Worm (Caenorhabditis elegans) whole organism, late embryonic: ENCODE measurements around the gene sprr-2.
A peak's percentile ranks its signal among the peaks of the same experiment; 100 is the strongest.

ENCODE experiments used
- C38D4.7 ChIP-seq: fragments of 200-800 bp; sonication (Bioruptor generic); optimal IDR thresholded peaks from 2 replicates; lab custom pipeline; 2018; ENCODE audit warnings: mild to moderate bottlenecking, missing genetic modification characterization, moderate library complexity, missing compliant biosample characterization
- F13H6.1 ChIP-seq: sonication (generic microtip); optimal IDR thresholded peaks from 2 replicates; lab custom pipeline; 2016; ENCODE audit warnings: missing genetic modification characterization, missing compliant biosample characterization
- K09A11.1 ChIP-seq: sonication (generic microtip); optimal IDR thresholded peaks from 2 replicates; lab custom pipeline; 2017; ENCODE audit warnings: antibody characterized with exemption, mild to moderate bottlenecking, missing genetic modification characterization, missing compliant biosample characterization; ENCODE audit not compliant: insufficient read depth
- T23F11.4 ChIP-seq: fragments of 200-800 bp; sonication (Bioruptor generic); optimal IDR thresholded peaks from 2 replicates; lab custom pipeline; 2018; ENCODE audit warnings: mild to moderate bottlenecking, missing genetic modification characterization, missing compliant biosample characterization
- ahr-1 ChIP-seq: sonication (generic microtip); optimal IDR thresholded peaks from 2 replicates; lab custom pipeline; 2016; ENCODE audit warnings: missing genetic modification characterization, missing compliant biosample characterization
- ama-1 ChIP-seq: fragments of 150-350 bp; optimal IDR thresholded peaks from 2 replicates; lab custom pipeline; 2014
- ceh-14 ChIP-seq: sonication (generic microtip); optimal IDR thresholded peaks from 2 replicates; lab custom pipeline; 2016; ENCODE audit warnings: missing genotype, missing genetic modification characterization, missing compliant biosample characterization
- ceh-19 ChIP-seq: fragments of 200-800 bp; sonication (Bioruptor generic); optimal IDR thresholded peaks from 2 replicates; lab custom pipeline; 2018; ENCODE audit warnings: mild to moderate bottlenecking, missing genetic modification characterization, missing compliant biosample characterization
- ceh-2 ChIP-seq: sonication (generic microtip); optimal IDR thresholded peaks from 2 replicates; lab custom pipeline; 2016; ENCODE audit warnings: missing genotype, missing genetic modification characterization, missing compliant biosample characterization
- ceh-22 ChIP-seq: sonication (generic microtip); optimal IDR thresholded peaks from 2 replicates; lab custom pipeline; 2017; ENCODE audit warnings: missing biosample characterization, missing genetic modification characterization
- ceh-31 ChIP-seq: sonication (generic microtip); optimal IDR thresholded peaks from 2 replicates; lab custom pipeline; 2016; ENCODE audit warnings: missing genetic modification characterization, missing compliant biosample characterization
- ceh-48 ChIP-seq: sonication (generic microtip); optimal IDR thresholded peaks from 2 replicates; lab custom pipeline; 2016; ENCODE audit warnings: missing genetic modification characterization, inconsistent platforms, missing compliant biosample characterization
- ceh-6 ChIP-seq: fragments of 200-800 bp; sonication (Bioruptor generic); optimal IDR thresholded peaks from 2 replicates; lab custom pipeline; 2018; ENCODE audit warnings: mild to moderate bottlenecking, missing genetic modification characterization, missing compliant biosample characterization
- ceh-9 ChIP-seq: sonication (generic microtip); optimal IDR thresholded peaks from 2 replicates; lab custom pipeline; 2016; ENCODE audit warnings: mild to moderate bottlenecking, missing genetic modification characterization, inconsistent platforms, missing compliant biosample characterization
- che-1 ChIP-seq: sonication (generic microtip); optimal IDR thresholded peaks from 2 replicates; lab custom pipeline; 2016; ENCODE audit warnings: mild to moderate bottlenecking, missing genetic modification characterization, missing compliant biosample characterization
- dmd-4 ChIP-seq: sonication (generic microtip); optimal IDR thresholded peaks from 2 replicates; lab custom pipeline; 2016; ENCODE audit warnings: borderline replicate concordance, missing genetic modification characterization, missing compliant biosample characterization
- dve-1 ChIP-seq: sonication (generic microtip); optimal IDR thresholded peaks from 2 replicates; lab custom pipeline; 2017; ENCODE audit warnings: antibody characterized with exemption, mild to moderate bottlenecking, missing genetic modification characterization, missing compliant biosample characterization
- elt-2 ChIP-seq: sonication (generic microtip); optimal IDR thresholded peaks from 2 replicates; lab custom pipeline; 2016; ENCODE audit warnings: missing genetic modification reagents, missing genetic modification characterization, missing compliant biosample characterization
- elt-4 ChIP-seq: sonication (generic microtip); optimal IDR thresholded peaks from 2 replicates; lab custom pipeline; 2016; ENCODE audit warnings: missing genetic modification characterization, missing compliant biosample characterization
- ets-4 ChIP-seq: sonication (generic microtip); optimal IDR thresholded peaks from 2 replicates; lab custom pipeline; 2016; ENCODE audit warnings: missing genetic modification characterization, missing compliant biosample characterization
- eyg-1 ChIP-seq: sonication (generic microtip); optimal IDR thresholded peaks from 2 replicates; lab custom pipeline; 2016; ENCODE audit warnings: missing genotype, missing genetic modification characterization, missing compliant biosample characterization
- fax-1 ChIP-seq: sonication (generic microtip); optimal IDR thresholded peaks from 2 replicates; lab custom pipeline; 2016; ENCODE audit warnings: missing genotype, missing genetic modification characterization, missing compliant biosample characterization
- fkh-10 ChIP-seq: fragments of 150-350 bp; optimal IDR thresholded peaks from 2 replicates; lab custom pipeline; 2014; ENCODE audit warnings: missing biosample characterization, missing genetic modification reagents, missing genetic modification characterization
- fkh-6 ChIP-seq: sonication (generic microtip); optimal IDR thresholded peaks from 2 replicates; lab custom pipeline; 2016; ENCODE audit warnings: missing genetic modification characterization, missing compliant biosample characterization
- hlh-13 ChIP-seq: fragments of 200-800 bp; sonication (Bioruptor generic); optimal IDR thresholded peaks from 2 replicates; lab custom pipeline; 2018; ENCODE audit warnings: mild to moderate bottlenecking, missing genetic modification characterization, missing compliant biosample characterization
- hlh-6 ChIP-seq: sonication (generic microtip); optimal IDR thresholded peaks from 2 replicates; lab custom pipeline; 2016; ENCODE audit warnings: missing genotype, missing genetic modification characterization, missing compliant biosample characterization
- lim-6 ChIP-seq: sonication (generic microtip); optimal IDR thresholded peaks from 2 replicates; lab custom pipeline; 2016; ENCODE audit warnings: missing genetic modification characterization, missing compliant biosample characterization
- lin-11 ChIP-seq: fragments of 200-800 bp; sonication (Bioruptor generic); optimal IDR thresholded peaks from 2 replicates; lab custom pipeline; 2018; ENCODE audit warnings: mild to moderate bottlenecking, missing genetic modification characterization, missing compliant biosample characterization
- mec-3 ChIP-seq: sonication (generic microtip); optimal IDR thresholded peaks from 2 replicates; lab custom pipeline; 2016; ENCODE audit warnings: borderline replicate concordance, missing genetic modification characterization, missing compliant biosample characterization
- nfya-1 ChIP-seq: sonication (generic microtip); optimal IDR thresholded peaks from 2 replicates; lab custom pipeline; 2017; ENCODE audit warnings: missing genetic modification characterization, mild to moderate bottlenecking, missing compliant biosample characterization, antibody characterized with exemption, moderate library complexity
- nhr-11 ChIP-seq: fragments of 150-350 bp; optimal IDR thresholded peaks from 2 replicates; lab custom pipeline; 2014; ENCODE audit warnings: missing biosample characterization, missing genetic modification characterization
- pax-1 ChIP-seq: fragments of 150-350 bp; optimal IDR thresholded peaks from 2 replicates; lab custom pipeline; 2014; ENCODE audit warnings: missing biosample characterization, missing genetic modification characterization
- pqm-1 ChIP-seq: sonication (generic microtip); optimal IDR thresholded peaks from 2 replicates; lab custom pipeline; 2016; ENCODE audit warnings: missing genetic modification characterization, missing compliant biosample characterization
- ref-2 ChIP-seq: sonication (generic microtip); optimal IDR thresholded peaks from 2 replicates; lab custom pipeline; 2016; ENCODE audit warnings: missing genetic modification characterization, missing compliant biosample characterization
- rnt-1 ChIP-seq: sonication (generic microtip); optimal IDR thresholded peaks from 2 replicates; lab custom pipeline; 2016; ENCODE audit warnings: missing genetic modification characterization, missing compliant biosample characterization
- sdc-2 ChIP-seq: sonication (generic microtip); optimal IDR thresholded peaks from 2 replicates; lab custom pipeline; 2016; ENCODE audit warnings: missing genotype, missing genetic modification characterization, missing compliant biosample characterization
- tbx-2 ChIP-seq: sonication (generic microtip); optimal IDR thresholded peaks from 2 replicates; lab custom pipeline; 2016; ENCODE audit warnings: missing genetic modification characterization, missing compliant biosample characterization
- tbx-7 ChIP-seq: sonication (generic microtip); optimal IDR thresholded peaks from 2 replicates; lab custom pipeline; 2016; ENCODE audit warnings: missing genotype, missing genetic modification characterization, missing compliant biosample characterization
- ttx-3 ChIP-seq: sonication (generic microtip); optimal IDR thresholded peaks from 2 replicates; lab custom pipeline; 2016; ENCODE audit warnings: missing genetic modification reagents, missing genetic modification characterization, missing compliant biosample characterization
- unc-3 ChIP-seq, 2 experiments: fragments of 200-800 bp in 1 of 2; sonication (Bioruptor generic) in 1 of 2; sonication (generic microtip) in 1 of 2; conservative IDR thresholded peaks in 1 of 2; optimal IDR thresholded peaks in 1 of 2; 2 replicates each; pipeline versions ENCODE4 v1.3.6 to Lab custom; 2016 to 2022; ENCODE audit warnings: missing compliant biosample characterization in 2 of 2, missing genetic modification characterization in 2 of 2, missing genetic modification reagents in 1 of 2
- unc-42 ChIP-seq: sonication (generic microtip); optimal IDR thresholded peaks from 2 replicates; lab custom pipeline; 2016; ENCODE audit warnings: missing genotype, missing genetic modification characterization, missing compliant biosample characterization
- unc-55 ChIP-seq: sonication (generic microtip); optimal IDR thresholded peaks from 2 replicates; lab custom pipeline; 2017; ENCODE audit warnings: missing biosample characterization, missing genetic modification reagents, missing genetic modification characterization
- zip-5 ChIP-seq: sonication (generic microtip); optimal IDR thresholded peaks from 2 replicates; lab custom pipeline; 2016; ENCODE audit warnings: missing genetic modification characterization, missing compliant biosample characterization

Gene sprr-2

ce11 chrX:14793198-14793747, at the start of gene sprr-2:
Gene sprr-2, plus strand, starts transcription at chrX:14793445.
- TF ChIP-seq zip-5 (tag; lab: Kevin White, UChicago) (no peak), elt-2 (tag; lab: Kevin White, UChicago) (peak; percentile 96)
- TF ChIP-seq, all 69 proteins: peak for 1

ce11 chrX:14743780-14744179, 49.5 kb upstream of the sprr-2 start, which contains the start of gene C05G5.7:
Gene C05G5.7, minus strand, starts transcription at chrX:14743780.
- TF ChIP-seq tbx-2 (tag; lab: Kevin White, UChicago) = no peak
- no peak for TF ChIP-seq sdc-2 (tag; lab: Kevin White, UChicago)
- TF ChIP-seq fkh-6 = no peak
- TF ChIP-seq dve-1 = no peak
- TF ChIP-seq hlh-13 (GFP tag; lab: Kevin White, UChicago) = no peak
- no peak for TF ChIP-seq hlh-6

- TF ChIP-seq elt-2 (tag; lab: Kevin White, UChicago) (peak; percentile 0), tbx-7 (tag; lab: Kevin White, UChicago) (no peak), hlh-13 (GFP tag; lab: Kevin White, UChicago) (no peak), fkh-10 (GFP tag; lab: Kevin White, UChicago) (no peak)
Observed at ce11 chrX:14744496-14744895, 48.7 kb upstream of the sprr-2 start.

ce11 chrX:14745218-14745617, 48.0 kb upstream of the sprr-2 start:
- TF ChIP-seq pqm-1 (tag; lab: Kevin White, UChicago) = no peak
- TF ChIP-seq mec-3 (tag; lab: Kevin White, UChicago) = no peak
- no peak for TF ChIP-seq ets-4 (tag; lab: Kevin White, UChicago)
- no peak for TF ChIP-seq ceh-31 (tag; lab: Kevin White, UChicago)
- no peak for TF ChIP-seq C38D4.7
- TF ChIP-seq nhr-11 (tag; lab: Kevin White, UChicago) = no peak
- no peak for TF ChIP-seq dmd-4
- no peak for TF ChIP-seq unc-55 (GFP tag; lab: Kevin White, UChicago)
- no peak for TF ChIP-seq ahr-1 (tag; lab: Kevin White, UChicago)
- no peak for TF ChIP-seq che-1 (tag; lab: Kevin White, UChicago)
- TF ChIP-seq K09A11.1 (tag; lab: Kevin White, UChicago) = no peak
- no peak for TF ChIP-seq nfya-1
- TF ChIP-seq ama-1 (lab: Kevin White, UChicago) = no peak
- no peak for TF ChIP-seq T23F11.4 (GFP tag; lab: Kevin White, UChicago)
- TF ChIP-seq hlh-6 = no peak
- no peak for TF ChIP-seq ceh-14 (tag; lab: Kevin White, UChicago)
- no peak for TF ChIP-seq ceh-2 (tag; lab: Kevin White, UChicago)
- TF ChIP-seq F13H6.1 = no peak
- no peak for TF ChIP-seq ref-2 (tag; lab: Kevin White, UChicago)
- TF ChIP-seq unc-42 = no peak

- TF ChIP-seq ttx-3 (tag; lab: Kevin White, UChicago) (no peak), fkh-6 (no peak), fax-1 (tag; lab: Kevin White, UChicago) (peak; percentile 4), rnt-1 (tag; lab: Kevin White, UChicago) (peak; percentile 30), hlh-6 (no peak), unc-3 (GFP tag; conservative IDR thresholded peaks at IDR 0.05; lab: Robert Waterston, UW) (no peak), unc-3 (tag; optimal IDR thresholded peaks at IDR 0.05; lab: Kevin White, UChicago) (no peak), ceh-19 (peak; percentile 40), ceh-9 (no peak), ets-4 (tag; lab: Kevin White, UChicago) (peak; percentile 5), ceh-22 (tag; lab: Kevin White, UChicago) (no peak), ama-1 (lab: Kevin White, UChicago) (no peak), eyg-1 (tag; lab: Kevin White, UChicago) (no peak), dve-1 (peak; percentile 46), elt-4 (tag; lab: Kevin White, UChicago) (no peak), ceh-6 (GFP tag; lab: Kevin White, UChicago) (no peak), mec-3 (tag; lab: Kevin White, UChicago) (no peak), pax-1 (no peak), T23F11.4 (GFP tag; lab: Kevin White, UChicago) (no peak), ahr-1 (tag; lab: Kevin White, UChicago) (no peak), ceh-48 (tag; lab: Kevin White, UChicago) (no peak), lim-6 (tag; lab: Kevin White, UChicago) (no peak), ref-2 (tag; lab: Kevin White, UChicago) (peak; percentile 52), nfya-1 (peak; percentile 72), lin-11 (peak; percentile 3), C38D4.7 (no peak)
Observed at ce11 chrX:14746948-14747347, 46.3 kb upstream of the sprr-2 start, which contains the start of gene C05G5.2. Gene C05G5.2, plus strand, starts transcription at chrX:14747303.
